Worm (Caenorhabditis elegans): ENCODE results near the gene cogc-6.

DNA sequence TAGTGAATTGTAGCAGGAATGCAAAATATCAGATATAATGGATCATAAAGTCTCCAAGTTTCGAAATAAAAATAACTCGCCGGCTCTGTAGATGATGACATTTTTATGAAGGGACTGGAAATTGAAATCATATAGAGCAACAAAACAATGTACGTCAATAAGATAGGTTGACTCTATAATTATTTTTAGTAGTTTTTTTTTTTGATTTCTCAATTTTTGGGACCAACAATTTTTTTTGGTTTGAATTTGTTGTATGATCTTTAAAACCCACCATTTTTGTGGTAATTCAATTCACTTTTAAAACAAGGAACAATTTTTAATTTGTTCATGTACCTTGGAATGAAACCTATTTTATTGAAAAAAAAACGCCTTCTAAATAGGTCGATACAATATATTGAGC lies 31.1 kb downstream of the cogc-6 start, which contains the start of gene F20D6.12:
- no peak for TF ChIP-seq nhr-11 (tag; optimal IDR thresholded peaks at IDR 0.05)
- no peak for TF ChIP-seq unc-55 (GFP tag; optimal IDR thresholded peaks at IDR 0.05)
- TF ChIP-seq ceh-82 (tag; optimal IDR thresholded peaks at IDR 0.05): no peak
- TF ChIP-seq nhr-21 (tag; optimal IDR thresholded peaks at IDR 0.05): no peak
- TF ChIP-seq egl-27 (tag; optimal IDR thresholded peaks at IDR 0.05): no peak
- no peak for TF ChIP-seq elt-3 (tag; optimal IDR thresholded peaks at IDR 0.05)
- no peak for TF ChIP-seq alr-1 (tag; optimal IDR thresholded peaks at IDR 0.05)
- no peak for TF ChIP-seq lin-11 (tag; optimal IDR thresholded peaks at IDR 0.05)
- TF ChIP-seq mab-5 (tag; optimal IDR thresholded peaks at IDR 0.05): no peak
- TF ChIP-seq ztf-4 (tag; optimal IDR thresholded peaks at IDR 0.05): no peak
- TF ChIP-seq sma-3 (GFP tag; optimal IDR thresholded peaks at IDR 0.05): no peak
